Worm (Caenorhabditis elegans) whole organism, young adult: ENCODE results near the gene srbc-50.

Experiments used
- B0019.2 ChIP-seq: fragments of 200-800 bp; sonication (Bioruptor generic); conservative IDR thresholded peaks from 2 replicates; pipeline ENCODE4 v1.3.6; 2022; ENCODE audit warnings: missing genetic modification reagents, missing genetic modification characterization, missing compliant biosample characterization
- F39B2.1 ChIP-seq: fragments of 200-800 bp; sonication (Bioruptor generic); IDR thresholded peaks from 2 replicates; pipeline ENCODE4 v1.3.6; 2022; ENCODE audit warnings: missing genetic modification reagents, missing genetic modification characterization, missing compliant biosample characterization
- Y53F4B.3 ChIP-seq: fragments of 200-800 bp; sonication (Bioruptor generic); IDR thresholded peaks from 2 replicates; pipeline ENCODE4 v1.3.6; 2022; ENCODE audit warnings: missing genetic modification reagents, missing genetic modification characterization, missing compliant biosample characterization
- ZK185.1 ChIP-seq: sonication (generic microtip); optimal IDR thresholded peaks from 2 replicates; lab custom pipeline; 2016; ENCODE audit warnings: mild to moderate bottlenecking, missing genetic modification characterization, missing compliant biosample characterization; ENCODE audit not compliant: poor library complexity, severe bottlenecking
- aptf-3 ChIP-seq: fragments of 200-800 bp; sonication (Bioruptor generic); IDR thresholded peaks from 2 replicates; pipeline ENCODE4 v1.3.6; 2022; ENCODE audit warnings: missing genetic modification characterization, missing compliant biosample characterization
- efl-1 ChIP-seq: fragments of 150-350 bp; optimal IDR thresholded peaks from 2 replicates; lab custom pipeline; 2014; ENCODE audit warnings: missing biosample characterization, missing genetic modification reagents, missing genetic modification characterization
- hmg-20 ChIP-seq: fragments of 200-800 bp; sonication (Bioruptor generic); IDR thresholded peaks from 2 replicates; pipeline ENCODE4 v1.3.6; 2022; ENCODE audit warnings: missing genetic modification reagents, missing genetic modification characterization, missing compliant biosample characterization
- hrde-1 ChIP-seq: sonication (generic microtip); optimal IDR thresholded peaks from 2 replicates; lab custom pipeline; 2016; ENCODE audit warnings: missing genetic modification characterization, mild to moderate bottlenecking, missing compliant biosample characterization, moderate library complexity, missing genotype, missing genetic modification reagents, borderline replicate concordance
- lin-26 ChIP-seq: fragments of 200-800 bp; sonication (Bioruptor generic); IDR thresholded peaks from 2 replicates; pipeline ENCODE4 v1.3.6; 2022; ENCODE audit warnings: missing genetic modification reagents, missing genetic modification characterization, missing compliant biosample characterization
- lir-1 ChIP-seq: fragments of 200-800 bp; sonication (Bioruptor generic); conservative IDR thresholded peaks from 2 replicates; pipeline ENCODE4 v1.3.6; 2022; ENCODE audit warnings: missing genetic modification reagents, missing genetic modification characterization, missing compliant biosample characterization
- lsy-27 ChIP-seq: sonication (generic microtip); optimal IDR thresholded peaks from 2 replicates; lab custom pipeline; 2017; ENCODE audit warnings: missing genetic modification characterization, mild to moderate bottlenecking, missing compliant biosample characterization, antibody characterized with exemption, missing genotype, borderline replicate concordance; ENCODE audit not compliant: insufficient read depth
- madf-6 ChIP-seq: fragments of 200-800 bp; sonication (Bioruptor generic); IDR thresholded peaks from 2 replicates; pipeline ENCODE4 v1.3.6; 2022; ENCODE audit warnings: missing genetic modification reagents, missing genetic modification characterization, missing compliant biosample characterization
- sea-2 ChIP-seq: fragments of 200-800 bp; sonication (Bioruptor generic); IDR thresholded peaks from 2 replicates; pipeline ENCODE4 v1.3.6; 2022; ENCODE audit warnings: missing genetic modification characterization, missing compliant biosample characterization
- unc-130 ChIP-seq: sonication (generic microtip); optimal IDR thresholded peaks from 2 replicates; lab custom pipeline; 2016; ENCODE audit warnings: missing genetic modification reagents, missing genetic modification characterization, missing compliant biosample characterization

DNA sequence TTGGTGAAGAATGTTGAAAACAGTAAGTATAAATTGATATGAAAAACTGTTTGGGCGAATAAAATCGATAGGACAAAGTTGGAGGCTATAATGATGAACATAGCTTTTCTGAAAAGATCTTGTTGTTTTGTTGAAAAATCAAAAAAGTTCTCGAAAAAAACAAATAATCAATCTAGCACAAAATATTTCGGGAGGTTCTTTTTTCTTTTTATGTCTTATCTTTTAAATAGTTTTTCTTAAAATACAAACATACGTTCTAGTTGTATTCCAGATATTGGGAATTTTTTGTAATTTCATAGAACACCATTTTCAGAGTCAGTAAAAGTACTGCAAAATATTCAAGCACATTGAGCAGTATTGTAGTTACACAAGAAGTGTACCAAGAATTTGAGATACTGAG is 5.1 kb upstream of the srbc-50 start, which contains the start of gene srbc-55:
- TF ChIP-seq madf-6 = no peak
- no peak for TF ChIP-seq lir-1
- TF ChIP-seq lsy-27 (tag; lab: Kevin White, UChicago) = no peak
- no peak for TF ChIP-seq F39B2.1 (GFP tag; lab: Robert Waterston, UW)
- no peak for TF ChIP-seq ZK185.1 (tag; lab: Kevin White, UChicago)
- no peak for TF ChIP-seq efl-1 (GFP tag; lab: Kevin White, UChicago)
- no peak for TF ChIP-seq sea-2 (GFP tag; lab: Robert Waterston, UW)
- TF ChIP-seq lin-26 (GFP tag; lab: Robert Waterston, UW) = no peak
- no peak for TF ChIP-seq unc-130
- no peak for TF ChIP-seq hmg-20
- no peak for TF ChIP-seq B0019.2 (GFP tag; lab: Robert Waterston, UW)
- no peak for TF ChIP-seq Y53F4B.3
- no peak for TF ChIP-seq hrde-1 (tag; lab: Kevin White, UChicago)
- TF ChIP-seq aptf-3 = no peak
